Worm (Caenorhabditis elegans): ENCODE measurements around the gene F59F5.3.

The F59F5.3 gene

ce11 chrX:10542313-10543048 is at the start of gene F59F5.3, which contains the start of gene F59F5.4:
TSS of gene F59F5.3 (minus strand) at chrX:10542413.
TSS of gene F59F5.4 (plus strand) at chrX:10542998.
- no peak for TF ChIP-seq pat-9 (tag; optimal IDR thresholded peaks at IDR 0.05)
- TF ChIP-seq hlh-13 (GFP tag; optimal IDR thresholded peaks at IDR 0.05), result no peak
- no peak for TF ChIP-seq ceh-31 (tag; optimal IDR thresholded peaks at IDR 0.05)
- TF ChIP-seq ceh-6 (GFP tag; optimal IDR thresholded peaks at IDR 0.05), result no peak
- TF ChIP-seq hlh-30 (tag; optimal IDR thresholded peaks at IDR 0.05; ENCODE audit: insufficient read depth), result no peak

DNA sequence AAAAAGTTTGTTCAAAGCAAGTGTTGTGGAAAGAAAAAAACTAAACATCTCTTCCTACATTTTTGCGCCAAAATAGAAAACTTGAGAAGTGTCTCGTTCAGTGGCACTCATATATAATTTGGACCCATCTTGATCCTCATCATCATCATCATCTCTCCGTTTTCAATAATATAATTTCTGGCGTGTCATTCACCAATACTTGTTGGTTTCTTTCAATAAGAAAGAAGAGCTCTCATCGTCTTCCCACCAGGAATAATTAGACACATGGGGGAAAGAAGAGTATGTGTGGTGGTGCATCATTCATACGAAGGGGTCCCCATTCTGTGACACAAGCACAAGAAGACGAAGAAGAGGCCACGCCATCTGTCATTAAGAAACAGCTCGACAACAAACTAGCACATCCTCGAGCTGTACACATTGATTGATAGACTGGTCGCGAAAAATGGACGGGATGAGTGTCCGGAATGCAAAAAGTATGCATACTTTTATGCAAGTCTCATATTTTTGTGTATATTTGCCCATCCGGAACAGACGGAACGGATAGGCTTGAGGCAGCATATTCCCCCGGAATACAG is 49.1 kb upstream of the F59F5.3 start:
- peak; percentile 60 for TF ChIP-seq unc-42 (tag; optimal IDR thresholded peaks at IDR 0.05)
- peak; percentile 31 for TF ChIP-seq nfya-1 (tag; optimal IDR thresholded peaks at IDR 0.05)
- no peak for TF ChIP-seq pax-1 (tag; optimal IDR thresholded peaks at IDR 0.05)

ce11 chrX:10590772-10591171 is 48.6 kb upstream of the F59F5.3 start:
- TF ChIP-seq ahr-1 (tag; optimal IDR thresholded peaks at IDR 0.05), result peak; percentile 4
- no peak for TF ChIP-seq elt-4 (tag; optimal IDR thresholded peaks at IDR 0.05)

ce11 chrX:10589465-10589864 is 47.3 kb upstream of the F59F5.3 start, which contains the start of gene F57C7.4:
TSS of gene F57C7.4 (minus strand) at chrX:10589565.
- no peak for TF ChIP-seq ceh-6 (GFP tag; optimal IDR thresholded peaks at IDR 0.05)
- TF ChIP-seq K02D7.2 (tag; optimal IDR thresholded peaks at IDR 0.05), result no peak
- TF ChIP-seq ceh-9 (tag; optimal IDR thresholded peaks at IDR 0.05), result no peak
- TF ChIP-seq pat-9 (tag; optimal IDR thresholded peaks at IDR 0.05), result no peak
- TF ChIP-seq hlh-13 (GFP tag; optimal IDR thresholded peaks at IDR 0.05), result no peak

- no peak for TF ChIP-seq tbx-7 (tag; optimal IDR thresholded peaks at IDR 0.05)
- TF ChIP-seq ceh-14 (tag; optimal IDR thresholded peaks at IDR 0.05), result no peak
- no peak for TF ChIP-seq unc-3 (GFP tag; conservative IDR thresholded peaks at IDR 0.05)
- no peak for TF ChIP-seq unc-3 (tag; optimal IDR thresholded peaks at IDR 0.05)
- TF ChIP-seq npax-4 (tag; optimal IDR thresholded peaks at IDR 0.05), result no peak
- TF ChIP-seq ahr-1 (tag; optimal IDR thresholded peaks at IDR 0.05), result no peak
- no peak for TF ChIP-seq K02D7.2 (tag; optimal IDR thresholded peaks at IDR 0.05)
- TF ChIP-seq fax-1 (tag; optimal IDR thresholded peaks at IDR 0.05), result no peak
- TF ChIP-seq ceh-24 (tag; optimal IDR thresholded peaks at IDR 0.05), result no peak
- TF ChIP-seq pax-1 (tag; optimal IDR thresholded peaks at IDR 0.05), result no peak
Measured at ce11 chrX:10576872-10577271, 34.7 kb upstream of the F59F5.3 start, which contains the start of gene nhx-5. TSS of gene nhx-5 (plus strand) at chrX:10576953.

DNA sequence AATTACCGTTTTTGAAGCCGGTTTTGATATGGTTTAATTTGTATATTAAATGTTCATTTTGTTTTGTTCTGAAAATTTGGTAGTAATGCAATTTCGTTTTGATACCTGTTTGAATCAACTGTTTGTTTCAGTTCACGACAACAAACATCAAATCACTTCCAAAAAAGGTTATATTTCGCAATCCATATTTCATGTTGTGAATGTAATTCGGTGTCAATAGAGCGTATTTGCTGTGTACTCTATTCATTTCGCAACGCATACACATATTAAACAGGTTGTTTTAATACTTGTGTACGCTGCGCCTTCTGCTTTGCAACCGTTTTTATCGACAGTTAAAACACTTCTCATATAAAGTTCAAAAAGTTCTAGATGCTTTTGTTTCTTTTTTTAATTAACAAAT is 34.2 kb upstream of the F59F5.3 start:
- TF ChIP-seq ceh-34 (tag; optimal IDR thresholded peaks at IDR 0.05) (no peak), unc-42 (tag; optimal IDR thresholded peaks at IDR 0.05) (peak; percentile 0), fkh-6 (tag; optimal IDR thresholded peaks at IDR 0.05) (no peak), pros-1 (tag; optimal IDR thresholded peaks at IDR 0.05) (peak; percentile 30), syd-9 (tag; optimal IDR thresholded peaks at IDR 0.05) (no peak), dmd-4 (tag; optimal IDR thresholded peaks at IDR 0.05; ENCODE audit: borderline replicate concordance) (no peak), fkh-10 (GFP tag; optimal IDR thresholded peaks at IDR 0.05) (no peak), madf-2 (tag; optimal IDR thresholded peaks at IDR 0.05) (no peak), ttx-3 (tag; optimal IDR thresholded peaks at IDR 0.05) (no peak), ceh-19 (GFP tag; optimal IDR thresholded peaks at IDR 0.05) (no peak), zip-5 (tag; optimal IDR thresholded peaks at IDR 0.05) (no peak), ahr-1 (tag; optimal IDR thresholded peaks at IDR 0.05) (no peak), dve-1 (tag; optimal IDR thresholded peaks at IDR 0.05) (peak; percentile 21), C08G9.2 (tag; optimal IDR thresholded peaks at IDR 0.05) (no peak), ama-1 (optimal IDR thresholded peaks at IDR 0.05) (no peak), ceh-6 (GFP tag; optimal IDR thresholded peaks at IDR 0.05) (no peak), tbx-7 (tag; optimal IDR thresholded peaks at IDR 0.05) (no peak)

Data from whole organism, late embryonic.